Worm (Caenorhabditis elegans): ENCODE data around the gene ser-1.
A peak's percentile ranks its signal among the peaks of the same experiment; 100 is the strongest.

The ser-1 gene

ce11 chrX:16590803-16591202, 11.3 kb downstream of the ser-1 start (continued):
- peak; percentile 50 for TF ChIP-seq mxl-3 (GFP tag; optimal IDR thresholded peaks at IDR 0.05)
- peak; percentile 84 for TF ChIP-seq nhr-42 (GFP tag; IDR thresholded peaks at IDR 0.05)
- TF ChIP-seq saeg-2 (GFP tag; IDR thresholded peaks at IDR 0.05), result no peak
- peak; percentile 45 for TF ChIP-seq nhr-48 (tag; optimal IDR thresholded peaks at IDR 0.05)
- peak; percentile 88 for TF ChIP-seq pha-4 (GFP tag; IDR thresholded peaks at IDR 0.05)
- no peak for TF ChIP-seq pha-4 (tag; optimal IDR thresholded peaks at IDR 0.05)
- TF ChIP-seq nhr-25 (tag; optimal IDR thresholded peaks at IDR 0.05; ENCODE audit: borderline replicate concordance, insufficient read depth), result peak; percentile 33
- TF ChIP-seq ces-1 (GFP tag; optimal IDR thresholded peaks at IDR 0.05), result no peak
- no peak for TF ChIP-seq gei-8 (GFP tag; optimal IDR thresholded peaks at IDR 0.05)
- TF ChIP-seq Y48G9A.11 (GFP tag; IDR thresholded peaks at IDR 0.05), result peak; percentile 63; the same call in 1 of the 2 replicates
- peak; percentile 24 for TF ChIP-seq nhr-28 (tag; optimal IDR thresholded peaks at IDR 0.05)
- peak; percentile 58 for TF ChIP-seq hlh-30 (tag; optimal IDR thresholded peaks at IDR 0.05; ENCODE audit: insufficient read depth)
- TF ChIP-seq daf-19 (GFP tag; conservative IDR thresholded peaks at IDR 0.05), result peak; percentile 77
- TF ChIP-seq mxl-2 (GFP tag; conservative IDR thresholded peaks at IDR 0.05), result peak; percentile 72
- TF ChIP-seq zip-2 (tag; optimal IDR thresholded peaks at IDR 0.05), result peak; percentile 68
- TF ChIP-seq lim-7 (GFP tag; IDR thresholded peaks at IDR 0.05), result peak; percentile 90
- TF ChIP-seq ceh-28 (tag; optimal IDR thresholded peaks at IDR 0.05), result no peak
- TF ChIP-seq skn-1 (tag; optimal IDR thresholded peaks at IDR 0.05), result no peak
- TF ChIP-seq lin-29 (GFP tag; IDR thresholded peaks at IDR 0.05), result peak; percentile 73
- no peak for TF ChIP-seq fos-1 (tag; optimal IDR thresholded peaks at IDR 0.05)
- peak; percentile 78; the same call in 1 of the 2 replicates for TF ChIP-seq T26A8.4 (GFP tag; IDR thresholded peaks at IDR 0.05)
- peak in 1 of 2 experiments; percentile 53 for TF ChIP-seq mdl-1 (tag; optimal IDR thresholded peaks at IDR 0.05)
- TF ChIP-seq snpc-4 (tag; optimal IDR thresholded peaks at IDR 0.05), result peak; percentile 3
- no peak for TF ChIP-seq lin-15B (tag; optimal IDR thresholded peaks at IDR 0.05)
- no peak for TF ChIP-seq daf-8 (GFP tag; IDR thresholded peaks at IDR 0.05)
- TF ChIP-seq ZK337.2 (GFP tag; IDR thresholded peaks at IDR 0.05), result peak; percentile 72
- TF ChIP-seq php-3 (GFP tag; IDR thresholded peaks at IDR 0.05), result no peak
- TF ChIP-seq snpc-1.2 (GFP tag; IDR thresholded peaks at IDR 0.05), result peak; percentile 85
- peak; percentile 51 for TF ChIP-seq unc-130 (GFP tag; optimal IDR thresholded peaks at IDR 0.05)
- no peak for TF ChIP-seq tag-97 (GFP tag; IDR thresholded peaks at IDR 0.05)
- peak; percentile 24 for TF ChIP-seq dpl-1 (GFP tag; optimal IDR thresholded peaks at IDR 0.05)
- TF ChIP-seq mes-2 (tag; optimal IDR thresholded peaks at IDR 0.05; ENCODE audit: poor library complexity, severe bottlenecking), result peak; percentile 89
- TF ChIP-seq fkh-10 (GFP tag; optimal IDR thresholded peaks at IDR 0.05), result no peak
- peak; percentile 80 to 86 for TF ChIP-seq madf-5 (GFP tag; IDR thresholded peaks at IDR 0.05)

ce11 chrX:16591533-16591932, 12.0 kb downstream of the ser-1 start:
- TF ChIP-seq set-16 (GFP tag; IDR thresholded peaks at IDR 0.05), result peak; percentile 89
- TF ChIP-seq egl-43 (GFP tag; IDR thresholded peaks at IDR 0.05), result 0 out of 2 replicates have a peak, but pooled peaks have one; percentile 53
- no peak for TF ChIP-seq sdz-12 (GFP tag; optimal IDR thresholded peaks at IDR 0.05)
- TF ChIP-seq nhr-48 (tag; optimal IDR thresholded peaks at IDR 0.05), result no peak

ce11 chrX:16594931-16595330, 15.4 kb downstream of the ser-1 start, which contains the start of gene cdh-9:
Gene cdh-9 (plus strand): TSS chrX:16595231.
- no peak for TF ChIP-seq nhr-11 (tag; optimal IDR thresholded peaks at IDR 0.05)
- no peak for TF ChIP-seq ZK337.2 (GFP tag; IDR thresholded peaks at IDR 0.05)
- no peak for TF ChIP-seq ama-1 (optimal IDR thresholded peaks at IDR 0.05)
- TF ChIP-seq daf-19 (GFP tag; conservative IDR thresholded peaks at IDR 0.05), result no peak
- no peak for TF ChIP-seq ztf-11 (tag; optimal IDR thresholded peaks at IDR 0.05)
- TF ChIP-seq dpl-1 (GFP tag; optimal IDR thresholded peaks at IDR 0.05), result no peak
- TF ChIP-seq set-16 (GFP tag; IDR thresholded peaks at IDR 0.05), result 0 out of 2 replicates have a peak, but pooled peaks have one; percentile 19
- TF ChIP-seq php-3 (GFP tag; IDR thresholded peaks at IDR 0.05), result no peak

Measured in whole organism, L4 larva.